Fruit fly (Drosophila melanogaster) Kc167 (cell line): ENCODE results near the gene Duox.

ENCODE experiments used
- h ChIP-seq: fragments of >200 bp; optimal IDR thresholded peaks from 3 replicates; lab custom pipeline; 2018; ENCODE audit warnings: missing external identifiers
- insv ChIP-seq: fragments of >200 bp; optimal IDR thresholded peaks from 3 replicates; lab custom pipeline; 2018; ENCODE audit warnings: missing external identifiers
- psq ChIP-seq: fragments of >200 bp; optimal IDR thresholded peaks from 2 replicates; lab custom pipeline; 2017; ENCODE audit warnings: missing external identifiers

- TF ChIP-seq insv (lab: Kevin White, UChicago) (no peak), psq (lab: Kevin White, UChicago) (no peak), h (lab: Kevin White, UChicago) (no peak)
These were observed 60.4 kb downstream of the Duox start, which contains the start of the genes colt and HINT1 for dm6 chr2L:2769476-2770185.
